Fruit fly (Drosophila melanogaster) whole organism, embryonic: ENCODE measurements around the gene RpS28b.

Experiments
- CG10565 ChIP-seq: fragments of 200-800 bp; sonication (Bioruptor generic); optimal IDR thresholded peaks from 3 replicates; lab custom pipeline; 2016; ENCODE audit warnings: missing biosample characterization, mild to moderate bottlenecking, missing genetic modification characterization
- CG10654 ChIP-seq: fragments of 200-800 bp; sonication (Bioruptor generic); optimal IDR thresholded peaks from 2 replicates; lab custom pipeline; 2016; ENCODE audit warnings: missing biosample characterization, missing genetic modification characterization
- CG12104 ChIP-seq: fragments of 200-800 bp; sonication (Bioruptor generic); optimal IDR thresholded peaks from 3 replicates; lab custom pipeline; 2016; ENCODE audit warnings: missing biosample characterization, missing genetic modification characterization
- CG15269 ChIP-seq: fragments of 200-800 bp; sonication (Bioruptor generic); optimal IDR thresholded peaks from 2 replicates; lab custom pipeline; 2018; ENCODE audit warnings: missing biosample characterization, mild to moderate bottlenecking, missing genetic modification characterization, moderate library complexity
- CG18764 ChIP-seq: fragments of 200-800 bp; sonication (Bioruptor generic); optimal IDR thresholded peaks from 3 replicates; lab custom pipeline; 2016; ENCODE audit warnings: missing biosample characterization, missing genetic modification characterization
- CG31441 ChIP-seq: fragments of 200-800 bp; sonication (Bioruptor generic); IDR thresholded peaks from 2 replicates; pipeline ENCODE4 v1.3.6; 2022; ENCODE audit warnings: missing biosample characterization, missing genetic modification characterization
- CG32772 ChIP-seq: fragments of 200-800 bp; sonication (Bioruptor generic); IDR thresholded peaks from 2 replicates; pipeline ENCODE4 v1.3.6; 2022; ENCODE audit warnings: missing biosample characterization, missing genetic modification characterization
- CG33557 ChIP-seq: fragments of 200-800 bp; sonication (Bioruptor generic); optimal IDR thresholded peaks from 2 replicates; lab custom pipeline; 2019; ENCODE audit warnings: missing biosample characterization, mild to moderate bottlenecking, missing genetic modification characterization, moderate library complexity
- CG6175 ChIP-seq: fragments of 200-800 bp; sonication (Bioruptor generic); IDR thresholded peaks from 3 replicates; pipeline ENCODE4 v1.3.6; 2022; ENCODE audit warnings: missing biosample characterization, missing genetic modification characterization
- CG6765 ChIP-seq: fragments of 200-800 bp; sonication (Bioruptor generic); optimal IDR thresholded peaks from 3 replicates; lab custom pipeline; 2017; ENCODE audit warnings: missing biosample characterization, mild to moderate bottlenecking, missing genetic modification characterization
- CG7786 ChIP-seq: fragments of 200-800 bp; sonication (Bioruptor generic); optimal IDR thresholded peaks from 2 replicates; lab custom pipeline; 2016; ENCODE audit warnings: missing biosample characterization, missing genetic modification characterization
- CG7839 ChIP-seq: fragments of 200-800 bp; sonication (Bioruptor generic); optimal IDR thresholded peaks from 3 replicates; lab custom pipeline; 2018; ENCODE audit warnings: missing biosample characterization, mild to moderate bottlenecking, missing genetic modification characterization, moderate library complexity
- CG7987 ChIP-seq: fragments of 200-800 bp; sonication (Bioruptor generic); optimal IDR thresholded peaks from 2 replicates; lab custom pipeline; 2018; ENCODE audit warnings: missing biosample characterization, mild to moderate bottlenecking, missing genetic modification characterization, moderate library complexity
- CG8089 ChIP-seq: fragments of 200-800 bp; sonication (Bioruptor generic); optimal IDR thresholded peaks from 3 replicates; lab custom pipeline; 2016; ENCODE audit warnings: missing biosample characterization, missing genetic modification characterization
- CG8765 ChIP-seq: fragments of 200-800 bp; sonication (Bioruptor generic); IDR thresholded peaks from 2 replicates; pipeline ENCODE4 v1.3.6; 2022; ENCODE audit warnings: missing biosample characterization, missing genetic modification characterization
- CG9727 ChIP-seq: fragments of 200-800 bp; sonication (Bioruptor generic); optimal IDR thresholded peaks from 3 replicates; lab custom pipeline; 2017; ENCODE audit warnings: missing biosample characterization, mild to moderate bottlenecking, missing genetic modification characterization
- CG9817 ChIP-seq: fragments of 200-800 bp; sonication (Bioruptor generic); optimal IDR thresholded peaks from 2 replicates; lab custom pipeline; 2018; ENCODE audit warnings: missing biosample characterization, mild to moderate bottlenecking, missing genetic modification characterization, moderate library complexity
- Chrac-16 ChIP-seq: fragments of 200-800 bp; sonication (Bioruptor generic); optimal IDR thresholded peaks from 3 replicates; lab custom pipeline; 2016; ENCODE audit warnings: missing biosample characterization, missing genetic modification characterization
- Deaf1 ChIP-seq: fragments of 200-800 bp; optimal IDR thresholded peaks from 3 replicates; lab custom pipeline; 2019; ENCODE audit warnings: missing biosample characterization, mild to moderate bottlenecking, missing genetic modification characterization, moderate library complexity
- Doc2 ChIP-seq: fragments of 200-800 bp; sonication (Bioruptor generic); IDR thresholded peaks from 2 replicates; pipeline ENCODE4 v1.3.6; 2022; ENCODE audit warnings: missing biosample characterization, missing genetic modification characterization
- Doc3 ChIP-seq: fragments of 200-800 bp; sonication (Bioruptor generic); IDR thresholded peaks from 3 replicates; pipeline ENCODE4 v1.3.6; 2022; ENCODE audit warnings: missing biosample characterization, missing genetic modification characterization; ENCODE audit not compliant: partially characterized antibody
- Fer1 ChIP-seq: fragments of 200-800 bp; sonication (Bioruptor generic); optimal IDR thresholded peaks from 2 replicates; lab custom pipeline; 2017; ENCODE audit warnings: missing biosample characterization, mild to moderate bottlenecking, missing genetic modification characterization
- H2.0 ChIP-seq: fragments of 200-800 bp; sonication (Bioruptor generic); IDR thresholded peaks from 2 replicates; pipeline ENCODE4 v1.3.6; 2022; ENCODE audit warnings: missing biosample characterization, missing genetic modification characterization
- Hr3 ChIP-seq: fragments of 200-800 bp; sonication (Bioruptor generic); optimal IDR thresholded peaks from 3 replicates; lab custom pipeline; 2016; ENCODE audit warnings: missing biosample characterization, missing genetic modification characterization
- Mrtf ChIP-seq: fragments of 200-800 bp; sonication (Bioruptor generic); IDR thresholded peaks from 3 replicates; pipeline ENCODE4 v1.3.6; 2022; ENCODE audit warnings: missing biosample characterization, missing genetic modification characterization
- Nf-YA ChIP-seq: fragments of 200-800 bp; sonication (Bioruptor generic); IDR thresholded peaks from 2 replicates; pipeline ENCODE4 v1.3.6; 2022; ENCODE audit warnings: missing biosample characterization, missing genetic modification characterization
- Nf-YC ChIP-seq: fragments of 200-800 bp; optimal IDR thresholded peaks from 3 replicates; lab custom pipeline; 2019; ENCODE audit warnings: missing biosample characterization, mild to moderate bottlenecking, missing genetic modification characterization, moderate library complexity
- Opbp ChIP-seq: fragments of 200-800 bp; sonication (Bioruptor generic); IDR thresholded peaks from 3 replicates; pipeline ENCODE4 v1.3.6; 2022; ENCODE audit warnings: missing biosample characterization, missing genetic modification characterization; ENCODE audit not compliant: partially characterized antibody
- Sry-β ChIP-seq: fragments of 200-800 bp; sonication (Bioruptor generic); optimal IDR thresholded peaks from 2 replicates; lab custom pipeline; 2018; ENCODE audit warnings: missing biosample characterization, mild to moderate bottlenecking, missing genetic modification characterization, moderate library complexity
- Sry-δ ChIP-seq: fragments of 200-800 bp; sonication (Bioruptor generic); optimal IDR thresholded peaks from 2 replicates; lab custom pipeline; 2016; ENCODE audit warnings: missing biosample characterization, missing genetic modification characterization
- Xrp1 ChIP-seq: fragments of 200-800 bp; sonication (Bioruptor generic); IDR thresholded peaks from 2 replicates; pipeline ENCODE4 v1.3.6; 2022; ENCODE audit warnings: missing biosample characterization, missing genetic modification characterization
- amos ChIP-seq: fragments of 200-800 bp; sonication (Bioruptor generic); IDR thresholded peaks from 2 replicates; pipeline ENCODE4 v1.3.6; 2022; ENCODE audit warnings: missing biosample characterization, missing genetic modification characterization; ENCODE audit not compliant: partially characterized antibody
- bab2 ChIP-seq: fragments of 200-800 bp; sonication (Bioruptor generic); optimal IDR thresholded peaks from 2 replicates; lab custom pipeline; 2016; ENCODE audit warnings: missing biosample characterization, missing genetic modification characterization
- chn ChIP-seq: fragments of 200-800 bp; sonication (Bioruptor generic); optimal IDR thresholded peaks from 2 replicates; lab custom pipeline; 2016; ENCODE audit warnings: missing biosample characterization, missing genetic modification characterization
- corto ChIP-seq: fragments of 200-800 bp; sonication (Bioruptor generic); optimal IDR thresholded peaks from 2 replicates; lab custom pipeline; 2016; ENCODE audit warnings: missing biosample characterization, mild to moderate bottlenecking, missing genetic modification characterization, moderate library complexity
- dan ChIP-seq: fragments of 200-800 bp; sonication (Bioruptor generic); IDR thresholded peaks from 2 replicates; pipeline ENCODE4 v1.3.6; 2022; ENCODE audit warnings: missing biosample characterization, missing genetic modification characterization
- dmrt99B ChIP-seq: fragments of 200-800 bp; sonication (Bioruptor generic); optimal IDR thresholded peaks from 2 replicates; lab custom pipeline; 2018; ENCODE audit warnings: missing biosample characterization, mild to moderate bottlenecking, missing genetic modification characterization, moderate library complexity
- fd102C ChIP-seq: fragments of 200-800 bp; sonication (Bioruptor generic); optimal IDR thresholded peaks from 2 replicates; lab custom pipeline; 2018; ENCODE audit warnings: missing biosample characterization, mild to moderate bottlenecking, missing genetic modification characterization, moderate library complexity
- gsb ChIP-seq: fragments of 200-800 bp; sonication (Bioruptor generic); IDR thresholded peaks from 2 replicates; pipeline ENCODE4 v1.3.6; 2022; ENCODE audit warnings: missing biosample characterization, missing genetic modification characterization
- lab ChIP-seq: fragments of 200-800 bp; sonication (Bioruptor generic); optimal IDR thresholded peaks from 3 replicates; lab custom pipeline; 2017; ENCODE audit warnings: missing biosample characterization, missing genetic modification characterization, mild to moderate bottlenecking, moderate library complexity, missing genetic modification reagents
- mirr ChIP-seq: fragments of 200-800 bp; sonication (Bioruptor generic); optimal IDR thresholded peaks from 3 replicates; lab custom pipeline; 2018; ENCODE audit warnings: missing biosample characterization, mild to moderate bottlenecking, missing genetic modification characterization
- pita ChIP-seq: fragments of 200-800 bp; sonication (Bioruptor generic); optimal IDR thresholded peaks from 2 replicates; lab custom pipeline; 2017; ENCODE audit warnings: missing biosample characterization, mild to moderate bottlenecking, missing genetic modification characterization
- stc ChIP-seq: fragments of 200-800 bp; sonication (Bioruptor generic); IDR thresholded peaks from 2 replicates; pipeline ENCODE4 v1.3.6; 2022; ENCODE audit warnings: missing biosample characterization, missing genetic modification characterization
- tap ChIP-seq: fragments of 200-800 bp; optimal IDR thresholded peaks from 3 replicates; lab custom pipeline; 2019; ENCODE audit warnings: missing biosample characterization, mild to moderate bottlenecking, missing genetic modification characterization, moderate library complexity
- tna ChIP-seq: fragments of 200-800 bp; sonication (Bioruptor generic); IDR thresholded peaks from 2 replicates; pipeline ENCODE4 v1.3.6; 2022; ENCODE audit warnings: missing biosample characterization, missing genetic modification characterization; ENCODE audit not compliant: partially characterized antibody
- unc-4 ChIP-seq: fragments of 200-800 bp; sonication (Bioruptor generic); IDR thresholded peaks from 2 replicates; pipeline ENCODE4 v1.3.6; 2022; ENCODE audit warnings: missing biosample characterization, missing genetic modification characterization; ENCODE audit not compliant: partially characterized antibody
- vvl ChIP-seq: fragments of 200-800 bp; sonication (Bioruptor generic); IDR thresholded peaks from 2 replicates; pipeline ENCODE4 v1.3.6; 2022; ENCODE audit warnings: missing biosample characterization, missing genetic modification characterization
- zfh1 ChIP-seq: fragments of 200-800 bp; sonication (Bioruptor generic); IDR thresholded peaks from 3 replicates; pipeline ENCODE4 v1.3.6; 2022; ENCODE audit warnings: missing biosample characterization, missing genetic modification characterization

The RpS28b gene

dm6 chrX:9553545-9554320 lies 690 bp upstream of the RpS28b start (continued):
- TF ChIP-seq gsb (peak; percentile 61), Sry-δ (GFP tag; lab: Kevin White, UChicago) (peak; percentile 31), Fer1 (peak; percentile 89), CG9817 (tag; lab: Kevin White, UChicago) (peak; percentile 88), CG9727 (GFP tag; lab: Kevin White, UChicago) (peak; percentile 84), Nf-YC (tag; lab: Kevin White, UChicago) (peak; percentile 79), CG33557 (GFP tag; lab: Kevin White, UChicago) (peak; percentile 75), CG31441 (GFP tag; lab: Robert Waterston, UW) (peak; percentile 80), tap (peak; percentile 80), pita (GFP tag; lab: Kevin White, UChicago) (no peak), mirr (peak; percentile 88), Doc3 (no peak; the same call in 2 of the 3 replicates), H2.0 (GFP tag; lab: Robert Waterston, UW) (peak; percentile 88), bab2 (GFP tag; lab: Kevin White, UChicago) (peak; percentile 65), stc (GFP tag; lab: Robert Waterston, UW) (peak; percentile 85), CG32772 (peak; percentile 77), Chrac-16 (peak; percentile 91), dmrt99B (peak; percentile 88), lab (GFP tag; lab: Kevin White, UChicago) (peak; percentile 93), CG8089 (GFP tag; lab: Kevin White, UChicago) (peak; percentile 40), Xrp1 (peak; percentile 94), CG12104 (GFP tag; lab: Kevin White, UChicago) (peak; percentile 79), Nf-YA (peak; percentile 42), chn (GFP tag; lab: Kevin White, UChicago) (peak; percentile 81), unc-4 (GFP tag; lab: Robert Waterston, UW) (0 out of 2 replicates have a peak, but pooled peaks have one; percentile 19), CG8765 (GFP tag; lab: Robert Waterston, UW) (peak; percentile 80), CG15269 (tag; lab: Kevin White, UChicago) (peak; percentile 88), dan (GFP tag; lab: Robert Waterston, UW) (no peak; the same call in 1 of the 2 replicates), Deaf1 (peak; percentile 100), CG18764 (GFP tag; lab: Kevin White, UChicago) (peak; percentile 82), CG7987 (peak; percentile 59), corto (GFP tag; lab: Kevin White, UChicago) (peak; percentile 72), Opbp (GFP tag; lab: Robert Waterston, UW) (no peak; the same call in 2 of the 3 replicates), CG7839 (tag; lab: Kevin White, UChicago) (peak; percentile 90), CG10654 (peak; percentile 73), Sry-β (GFP tag; lab: Kevin White, UChicago) (peak; percentile 92), zfh1 (GFP tag; lab: Robert Waterston, UW) (peak; percentile 88), fd102C (GFP tag; lab: Kevin White, UChicago) (peak; percentile 52), CG6175 (GFP tag; lab: Robert Waterston, UW) (0 out of 3 replicates have a peak, but pooled peaks have one; percentile 49), CG10565 (no peak), Hr3 (peak; percentile 85), vvl (GFP tag; lab: Robert Waterston, UW) (peak; percentile 94), Doc2 (GFP tag; lab: Robert Waterston, UW) (0 out of 2 replicates have a peak, but pooled peaks have one; percentile 11), Mrtf (GFP tag; lab: Robert Waterston, UW) (peak; percentile 79), CG6765 (GFP tag; lab: Kevin White, UChicago) (peak; percentile 70), tna (GFP tag; lab: Robert Waterston, UW) (0 out of 2 replicates have a peak, but pooled peaks have one; percentile 40), CG7786 (GFP tag; lab: Kevin White, UChicago) (peak; percentile 72), amos (GFP tag; lab: Robert Waterston, UW) (peak; percentile 36; the same call in 1 of the 2 replicates)
